Fruit fly (Drosophila melanogaster) whole organism, prepupa: ENCODE results near the gene nub.
A peak's percentile ranks its signal among the peaks of the same experiment; 100 is the strongest.

Experiments
- Blimp-1 ChIP-seq: fragments of 200-800 bp; sonication (Bioruptor generic); optimal IDR thresholded peaks from 3 replicates; lab custom pipeline; 2017; ENCODE audit warnings: missing biosample characterization, missing genetic modification characterization, mild to moderate bottlenecking, moderate library complexity, missing genetic modification reagents
- CG1621 ChIP-seq: fragments of 200-800 bp; sonication (Bioruptor generic); optimal IDR thresholded peaks from 3 replicates; lab custom pipeline; 2018; ENCODE audit warnings: missing biosample characterization, mild to moderate bottlenecking, missing genetic modification characterization
- Lpt ChIP-seq: fragments of 200-800 bp; sonication (Bioruptor generic); optimal IDR thresholded peaks from 3 replicates; lab custom pipeline; 2016; ENCODE audit warnings: missing biosample characterization, missing genetic modification characterization
- Sox102F ChIP-seq: fragments of 200-800 bp; sonication (Bioruptor generic); optimal IDR thresholded peaks from 2 replicates; lab custom pipeline; 2016; ENCODE audit warnings: missing biosample characterization, mild to moderate bottlenecking, missing genetic modification characterization
- Sox15 ChIP-seq: fragments of 200-800 bp; sonication (Bioruptor generic); optimal IDR thresholded peaks from 3 replicates; lab custom pipeline; 2016; ENCODE audit warnings: missing biosample characterization, missing genetic modification characterization
- dac ChIP-seq: fragments of 200-800 bp; sonication (Bioruptor generic); optimal IDR thresholded peaks from 2 replicates; lab custom pipeline; 2017; ENCODE audit warnings: missing biosample characterization, mild to moderate bottlenecking, missing genetic modification characterization
- esn ChIP-seq: fragments of 200-800 bp; sonication (Bioruptor generic); optimal IDR thresholded peaks from 2 replicates; lab custom pipeline; 2016; ENCODE audit warnings: missing biosample characterization, mild to moderate bottlenecking, missing genetic modification characterization, moderate library complexity
- fd59A ChIP-seq: fragments of 200-800 bp; sonication (Bioruptor generic); optimal IDR thresholded peaks from 2 replicates; lab custom pipeline; 2017; ENCODE audit warnings: missing biosample characterization, mild to moderate bottlenecking, missing genetic modification characterization, missing genetic modification reagents
- fkh ChIP-seq: fragments of 200-800 bp; sonication (Bioruptor generic); optimal IDR thresholded peaks from 3 replicates; lab custom pipeline; 2017; ENCODE audit warnings: missing biosample characterization, mild to moderate bottlenecking, missing genetic modification characterization, moderate library complexity
- net ChIP-seq: fragments of 200-800 bp; sonication (Bioruptor generic); optimal IDR thresholded peaks from 3 replicates; lab custom pipeline; 2016; ENCODE audit warnings: missing biosample characterization, missing genetic modification characterization
- pdm3 ChIP-seq: fragments of 200-800 bp; sonication (Bioruptor generic); optimal IDR thresholded peaks from 3 replicates; lab custom pipeline; 2016; ENCODE audit warnings: missing biosample characterization, missing genetic modification characterization
- salr ChIP-seq, 2 experiments: fragments of 200-800 bp; sonication (Bioruptor generic); optimal IDR thresholded peaks; 3 replicates each; lab custom pipeline; 2016 to 2018; ENCODE audit warnings: missing biosample characterization in 2 of 2, missing genetic modification characterization in 2 of 2, mild to moderate bottlenecking in 1 of 2

DNA sequence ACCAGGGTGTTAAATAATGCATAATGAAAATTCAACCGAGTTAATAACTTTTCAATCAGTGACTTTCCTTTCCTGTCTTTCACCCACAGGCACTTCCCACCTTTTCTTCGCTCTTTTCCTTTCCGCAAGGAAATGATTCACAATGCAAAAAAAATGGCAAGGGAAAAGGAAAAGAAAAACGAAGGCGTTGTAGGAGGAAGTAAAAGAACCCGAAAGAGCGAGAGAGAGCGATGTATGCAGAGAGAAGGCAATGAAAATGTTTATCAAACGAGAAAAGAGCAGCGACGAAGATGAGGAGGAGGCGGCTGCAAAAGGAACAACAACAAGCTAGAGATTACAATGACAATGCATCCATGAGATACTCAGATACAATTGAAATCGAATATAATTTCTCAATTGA, 43.6 kb upstream of the nub start:
- TF ChIP-seq fd59A (GFP tag; lab: Kevin White, UChicago) (no peak), Blimp-1 (GFP tag; lab: Kevin White, UChicago) (no peak), esn (GFP tag; lab: Kevin White, UChicago) (no peak), dac (GFP tag; lab: Kevin White, UChicago) (no peak), Sox15 (GFP tag; lab: Kevin White, UChicago) (no peak), Sox102F (GFP tag; lab: Kevin White, UChicago) (no peak), CG1621 (tag; lab: Kevin White, UChicago) (peak; percentile 35), pdm3 (GFP tag; lab: Kevin White, UChicago) (no peak), fkh (no peak), salr (GFP tag; optimal IDR thresholded peaks at IDR 0.05; lab: Kevin White, UChicago) (no peak), net (GFP tag; lab: Kevin White, UChicago) (no peak), Lpt (GFP tag; lab: Kevin White, UChicago) (peak; percentile 30)
